Fruit fly (Drosophila melanogaster) Kc167 (cell line): ENCODE data around the gene CG42512.

ENCODE experiments used
- Myc ChIP-seq: fragments of >200 bp; optimal IDR thresholded peaks from 2 replicates; lab custom pipeline; 2017; ENCODE audit warnings: missing external identifiers
- Sin3A ChIP-seq: fragments of >200 bp; optimal IDR thresholded peaks from 2 replicates; lab custom pipeline; 2018; ENCODE audit warnings: missing external identifiers
- h ChIP-seq: fragments of >200 bp; optimal IDR thresholded peaks from 3 replicates; lab custom pipeline; 2018; ENCODE audit warnings: missing external identifiers
- insv ChIP-seq: fragments of >200 bp; optimal IDR thresholded peaks from 3 replicates; lab custom pipeline; 2018; ENCODE audit warnings: missing external identifiers
- psq ChIP-seq: fragments of >200 bp; optimal IDR thresholded peaks from 2 replicates; lab custom pipeline; 2017; ENCODE audit warnings: missing external identifiers
- ttk ChIP-seq: sonication (Bioruptor generic); optimal IDR thresholded peaks from 2 replicates; lab custom pipeline; 2017; ENCODE audit warnings: missing external identifiers

CG42512 gene

dm6 chrX:16651098-16651497, at the start of gene CG42512, which contains the start of gene CG32573:
Gene CG42512 (plus strand): TSS chrX:16651376.
Gene CG32573 (plus strand): TSS chrX:16651376.
- TF ChIP-seq Myc (no peak), ttk (no peak), h (lab: Kevin White, UChicago) (no peak), Sin3A (lab: Kevin White, UChicago) (no peak), psq (no peak)

- TF ChIP-seq Sin3A (lab: Kevin White, UChicago): no peak
- no peak for TF ChIP-seq h (lab: Kevin White, UChicago)
- no peak for TF ChIP-seq insv (lab: Kevin White, UChicago)
- no peak for TF ChIP-seq psq
- TF ChIP-seq Myc: no peak
- no peak for TF ChIP-seq ttk
Measured at dm6 chrX:16607828-16608227, 43.3 kb upstream of the CG42512 start.

- no peak for TF ChIP-seq psq
- TF ChIP-seq Myc: no peak
- no peak for TF ChIP-seq ttk
- TF ChIP-seq insv (lab: Kevin White, UChicago): no peak
- no peak for TF ChIP-seq Sin3A (lab: Kevin White, UChicago)
- no peak for TF ChIP-seq h (lab: Kevin White, UChicago)
Measured at dm6 chrX:16610601-16611058, 40.5 kb upstream of the CG42512 start, which contains the start of gene mbt. Gene mbt (plus strand): TSS chrX:16610685.

dm6 chrX:16616773-16617738, 34.1 kb upstream of the CG42512 start:
- TF ChIP-seq Myc (no peak), insv (lab: Kevin White, UChicago) (no peak), Sin3A (lab: Kevin White, UChicago) (no peak), h (lab: Kevin White, UChicago) (no peak), ttk (no peak), psq (no peak)

- TF ChIP-seq ttk (no peak), psq (no peak), insv (lab: Kevin White, UChicago) (no peak), h (lab: Kevin White, UChicago) (no peak), Myc (no peak), Sin3A (lab: Kevin White, UChicago) (no peak)
Measured at dm6 chrX:16618724-16619123, 32.5 kb upstream of the CG42512 start.

dm6 chrX:16621462-16621861, 29.7 kb upstream of the CG42512 start, which contains the start of gene CG9782:
Gene CG9782 (minus strand): TSS chrX:16621589.
- no peak for TF ChIP-seq psq
- no peak for TF ChIP-seq ttk
- no peak for TF ChIP-seq Myc
- no peak for TF ChIP-seq Sin3A (lab: Kevin White, UChicago)
- no peak for TF ChIP-seq h (lab: Kevin White, UChicago)
- no peak for TF ChIP-seq insv (lab: Kevin White, UChicago)

dm6 chrX:16623524-16623923, 27.7 kb upstream of the CG42512 start:
- TF ChIP-seq psq (no peak), Myc (no peak), Sin3A (lab: Kevin White, UChicago) (no peak), insv (lab: Kevin White, UChicago) (no peak), h (lab: Kevin White, UChicago) (no peak), ttk (no peak)

- TF ChIP-seq psq (no peak), ttk (no peak), Myc (no peak), Sin3A (lab: Kevin White, UChicago) (no peak), insv (lab: Kevin White, UChicago) (no peak), h (lab: Kevin White, UChicago) (no peak)
Measured at dm6 chrX:16624519-16624918, 26.7 kb upstream of the CG42512 start.

- no peak for TF ChIP-seq psq
- TF ChIP-seq Sin3A (lab: Kevin White, UChicago): no peak
- TF ChIP-seq Myc: no peak
- TF ChIP-seq ttk: no peak
- TF ChIP-seq h (lab: Kevin White, UChicago): no peak
- no peak for TF ChIP-seq insv (lab: Kevin White, UChicago)
Measured at dm6 chrX:16632135-16632534, 19.0 kb upstream of the CG42512 start, which contains the start of gene CG9777. Gene CG9777 (minus strand): TSS chrX:16632235.

- TF ChIP-seq Sin3A (lab: Kevin White, UChicago): no peak
- no peak for TF ChIP-seq insv (lab: Kevin White, UChicago)
- TF ChIP-seq h (lab: Kevin White, UChicago): no peak
- no peak for TF ChIP-seq ttk
- TF ChIP-seq Myc: no peak
- TF ChIP-seq psq: no peak
Measured at dm6 chrX:16633181-16633957, 17.8 kb upstream of the CG42512 start.

- TF ChIP-seq ttk (no peak), Sin3A (lab: Kevin White, UChicago) (no peak), Myc (no peak), h (lab: Kevin White, UChicago) (no peak), psq (no peak), insv (lab: Kevin White, UChicago) (no peak)
Measured at dm6 chrX:16637106-16637590, 14.0 kb upstream of the CG42512 start, which contains the start of gene Rok. Gene Rok (minus strand): TSS chrX:16637414.
